Worm (Caenorhabditis elegans) whole organism, L2 larva: ENCODE results near the gene K02E10.5.
A peak's percentile ranks its signal among the peaks of the same experiment; 100 is the strongest.

Experiments used
- C34F6.9 ChIP-seq: fragments of 150-350 bp; optimal IDR thresholded peaks from 2 replicates; lab custom pipeline; 2014; ENCODE audit warnings: missing biosample characterization, missing genetic modification characterization
- R02D3.7 ChIP-seq: fragments of 150-350 bp; optimal IDR thresholded peaks from 2 replicates; lab custom pipeline; 2014; ENCODE audit warnings: missing biosample characterization, missing genetic modification characterization
- ZK546.5 ChIP-seq: sonication (generic microtip); optimal IDR thresholded peaks from 2 replicates; lab custom pipeline; 2017; ENCODE audit warnings: missing biosample characterization, missing genetic modification characterization
- aly-2 ChIP-seq: fragments of 150-350 bp; optimal IDR thresholded peaks from 2 replicates; lab custom pipeline; 2014; ENCODE audit warnings: missing biosample characterization, missing genetic modification characterization
- blmp-1 ChIP-seq: sonication (generic microtip); optimal IDR thresholded peaks from 2 replicates; lab custom pipeline; 2017; ENCODE audit warnings: missing genetic modification characterization, mild to moderate bottlenecking, missing compliant biosample characterization, antibody characterized with exemption, moderate library complexity; ENCODE audit not compliant: insufficient read depth
- ceh-16 ChIP-seq: fragments of 150-350 bp; optimal IDR thresholded peaks from 2 replicates; lab custom pipeline; 2014; ENCODE audit warnings: missing biosample characterization, missing genetic modification characterization
- crh-2 ChIP-seq: sonication (generic microtip); optimal IDR thresholded peaks from 2 replicates; lab custom pipeline; 2017; ENCODE audit warnings: missing biosample characterization, missing genetic modification characterization
- egl-27 ChIP-seq: sonication (generic microtip); optimal IDR thresholded peaks from 3 replicates; lab custom pipeline; 2017; ENCODE audit warnings: missing biosample characterization, missing genetic modification reagents, missing genetic modification characterization
- elt-1 ChIP-seq: fragments of 150-350 bp; optimal IDR thresholded peaks from 2 replicates; lab custom pipeline; 2014; ENCODE audit warnings: missing biosample characterization, missing genetic modification characterization
- elt-3 ChIP-seq: sonication (generic microtip); optimal IDR thresholded peaks from 2 replicates; lab custom pipeline; 2017; ENCODE audit warnings: missing biosample characterization, missing genetic modification characterization
- lin-11 ChIP-seq: fragments of 150-350 bp; sonication (generic microtip); optimal IDR thresholded peaks from 2 replicates; lab custom pipeline; 2014; ENCODE audit warnings: missing biosample characterization, missing genetic modification characterization, inconsistent platforms, mixed read lengths
- lin-39 ChIP-seq: fragments of 150-350 bp; optimal IDR thresholded peaks from 2 replicates; lab custom pipeline; 2014; ENCODE audit warnings: missing biosample characterization, missing genetic modification reagents, missing genetic modification characterization
- mab-5 ChIP-seq: fragments of 150-350 bp; optimal IDR thresholded peaks from 2 replicates; lab custom pipeline; 2014; ENCODE audit warnings: missing biosample characterization, missing genetic modification characterization
- nhr-10 ChIP-seq: sonication (generic microtip); optimal IDR thresholded peaks from 2 replicates; lab custom pipeline; 2017; ENCODE audit warnings: missing biosample characterization, missing genetic modification characterization
- nhr-11 ChIP-seq: fragments of 150-350 bp; optimal IDR thresholded peaks from 2 replicates; lab custom pipeline; 2014; ENCODE audit warnings: missing biosample characterization, missing genetic modification characterization
- nhr-12 ChIP-seq: fragments of 150-350 bp; optimal IDR thresholded peaks from 2 replicates; lab custom pipeline; 2014; ENCODE audit warnings: missing biosample characterization, missing genetic modification characterization
- nhr-21 ChIP-seq: fragments of 150-350 bp; optimal IDR thresholded peaks from 2 replicates; lab custom pipeline; 2014; ENCODE audit warnings: missing biosample characterization, missing genetic modification characterization
- nhr-23 ChIP-seq: fragments of 150-350 bp; optimal IDR thresholded peaks from 2 replicates; lab custom pipeline; 2014; ENCODE audit warnings: missing biosample characterization, missing genetic modification reagents, missing genetic modification characterization
- nhr-237 ChIP-seq: fragments of 150-350 bp; optimal IDR thresholded peaks from 2 replicates; lab custom pipeline; 2014; ENCODE audit warnings: missing biosample characterization, missing genetic modification characterization
- nhr-25 ChIP-seq: fragments of 150-350 bp; sonication (generic microtip); optimal IDR thresholded peaks from 3 replicates; lab custom pipeline; 2014; ENCODE audit warnings: missing biosample characterization, missing genetic modification characterization
- nhr-6 ChIP-seq: fragments of 150-350 bp; optimal IDR thresholded peaks from 2 replicates; lab custom pipeline; 2014; ENCODE audit warnings: missing biosample characterization, missing genetic modification characterization
- nhr-77 ChIP-seq: fragments of 150-350 bp; optimal IDR thresholded peaks from 2 replicates; lab custom pipeline; 2014; ENCODE audit warnings: missing biosample characterization, missing genetic modification characterization
- sem-4 ChIP-seq: fragments of 150-350 bp; optimal IDR thresholded peaks from 2 replicates; lab custom pipeline; 2014; ENCODE audit warnings: missing biosample characterization, missing genetic modification reagents, missing genetic modification characterization
- skn-1 ChIP-seq: sonication (generic microtip); optimal IDR thresholded peaks from 2 replicates; lab custom pipeline; 2017; ENCODE audit warnings: missing biosample characterization, missing genetic modification characterization
- sma-9 ChIP-seq, 2 experiments: fragments of 150-350 bp in 1 of 2; sonication (generic microtip) in 1 of 2; optimal IDR thresholded peaks; 2 replicates each; lab custom pipeline; 2014 to 2016; ENCODE audit warnings: missing genetic modification characterization in 2 of 2, mild to moderate bottlenecking in 1 of 2, missing biosample characterization in 1 of 2, missing compliant biosample characterization in 1 of 2, missing genetic modification reagents in 1 of 2, moderate library complexity in 1 of 2
- unc-55 ChIP-seq: fragments of 150-350 bp; sonication (generic microtip); optimal IDR thresholded peaks from 3 replicates; lab custom pipeline; 2014; ENCODE audit warnings: missing biosample characterization, missing genetic modification reagents, missing genetic modification characterization
- unc-62 ChIP-seq: fragments of 150-350 bp; optimal IDR thresholded peaks from 2 replicates; lab custom pipeline; 2014; ENCODE audit warnings: missing biosample characterization, missing genetic modification reagents, missing genetic modification characterization
- zag-1 ChIP-seq: fragments of 150-350 bp; optimal IDR thresholded peaks from 2 replicates; lab custom pipeline; 2014; ENCODE audit warnings: missing biosample characterization, missing genetic modification characterization
- ztf-1 ChIP-seq: fragments of 200-800 bp; sonication (Bioruptor generic); conservative IDR thresholded peaks from 2 replicates; pipeline ENCODE4 v1.3.6; 2022; ENCODE audit warnings: missing genetic modification characterization, missing compliant biosample characterization
- ztf-11 ChIP-seq: sonication (generic microtip); optimal IDR thresholded peaks from 2 replicates; lab custom pipeline; 2017; ENCODE audit warnings: missing biosample characterization, missing genetic modification characterization
- ztf-4 ChIP-seq: fragments of 150-350 bp; optimal IDR thresholded peaks from 2 replicates; lab custom pipeline; 2014; ENCODE audit warnings: missing biosample characterization, missing genetic modification characterization

K02E10.5 gene

DNA sequence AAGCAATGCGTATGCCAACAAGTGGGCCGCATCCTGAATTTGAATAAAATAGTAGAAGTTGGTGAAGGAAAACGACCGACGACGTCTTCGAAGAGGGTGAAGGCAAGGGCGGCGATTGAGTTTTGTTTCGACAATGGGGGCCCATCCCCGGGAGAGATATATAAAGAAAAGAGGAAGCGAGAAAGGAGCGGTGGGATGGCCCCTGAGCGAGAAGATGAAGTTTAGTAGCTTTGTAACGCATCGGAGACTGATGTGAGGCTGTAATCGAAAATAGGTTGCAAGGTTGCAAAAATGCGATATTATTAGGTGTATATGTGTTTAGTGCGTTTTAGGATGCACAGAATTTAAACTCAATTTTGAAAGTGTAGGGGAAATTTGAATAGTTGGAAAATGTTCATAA, 43.9 kb upstream of the K02E10.5 start:
- no peak for TF ChIP-seq sem-4 (tag; lab: Kevin White, UChicago)
- no peak for TF ChIP-seq sma-9 (GFP tag; optimal IDR thresholded peaks at IDR 0.05; lab: Kevin White, UChicago)
- no peak for TF ChIP-seq sma-9 (tag; optimal IDR thresholded peaks at IDR 0.05; lab: Kevin White, UChicago)
- TF ChIP-seq nhr-25 (tag; lab: Kevin White, UChicago): no peak
- no peak for TF ChIP-seq ztf-11 (tag; lab: Kevin White, UChicago)
- no peak for TF ChIP-seq crh-2 (tag; lab: Kevin White, UChicago)
- TF ChIP-seq skn-1: no peak
- TF ChIP-seq ztf-1 (GFP tag; lab: Robert Waterston, UW): no peak
- no peak for TF ChIP-seq elt-1 (tag; lab: Kevin White, UChicago)
- TF ChIP-seq nhr-23 (tag; lab: Kevin White, UChicago): no peak
- no peak for TF ChIP-seq aly-2 (tag; lab: Kevin White, UChicago)

DNA sequence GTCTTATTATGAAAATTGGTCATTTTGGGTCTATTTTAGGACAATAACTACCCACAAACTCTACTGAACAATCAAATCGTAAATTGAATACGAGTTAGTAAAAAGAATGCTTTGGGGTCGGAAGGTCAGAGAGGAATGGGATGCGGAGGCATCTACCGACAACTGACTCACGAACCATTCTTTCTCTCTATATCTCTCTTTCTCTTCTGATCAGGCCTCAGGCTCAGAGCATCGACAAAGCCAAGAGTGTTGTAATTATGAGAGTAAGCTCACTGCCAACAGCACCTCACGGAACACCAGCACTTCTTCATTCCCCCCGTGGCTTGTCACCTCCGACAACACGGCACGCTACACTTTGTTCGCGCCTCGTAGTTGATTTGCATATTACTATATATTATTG, 41.7 kb upstream of the K02E10.5 start:
- TF ChIP-seq egl-27 (tag; lab: Kevin White, UChicago): no peak
- TF ChIP-seq nhr-6 (tag; lab: Kevin White, UChicago): no peak
- TF ChIP-seq nhr-21 (tag; lab: Kevin White, UChicago): no peak
- no peak for TF ChIP-seq sem-4 (tag; lab: Kevin White, UChicago)
- TF ChIP-seq ztf-11 (tag; lab: Kevin White, UChicago): no peak
- TF ChIP-seq R02D3.7 (tag; lab: Kevin White, UChicago): no peak
- no peak for TF ChIP-seq nhr-10 (tag; lab: Kevin White, UChicago)
- TF ChIP-seq nhr-237 (tag; lab: Kevin White, UChicago): no peak
- no peak for TF ChIP-seq elt-3
- no peak for TF ChIP-seq blmp-1

DNA sequence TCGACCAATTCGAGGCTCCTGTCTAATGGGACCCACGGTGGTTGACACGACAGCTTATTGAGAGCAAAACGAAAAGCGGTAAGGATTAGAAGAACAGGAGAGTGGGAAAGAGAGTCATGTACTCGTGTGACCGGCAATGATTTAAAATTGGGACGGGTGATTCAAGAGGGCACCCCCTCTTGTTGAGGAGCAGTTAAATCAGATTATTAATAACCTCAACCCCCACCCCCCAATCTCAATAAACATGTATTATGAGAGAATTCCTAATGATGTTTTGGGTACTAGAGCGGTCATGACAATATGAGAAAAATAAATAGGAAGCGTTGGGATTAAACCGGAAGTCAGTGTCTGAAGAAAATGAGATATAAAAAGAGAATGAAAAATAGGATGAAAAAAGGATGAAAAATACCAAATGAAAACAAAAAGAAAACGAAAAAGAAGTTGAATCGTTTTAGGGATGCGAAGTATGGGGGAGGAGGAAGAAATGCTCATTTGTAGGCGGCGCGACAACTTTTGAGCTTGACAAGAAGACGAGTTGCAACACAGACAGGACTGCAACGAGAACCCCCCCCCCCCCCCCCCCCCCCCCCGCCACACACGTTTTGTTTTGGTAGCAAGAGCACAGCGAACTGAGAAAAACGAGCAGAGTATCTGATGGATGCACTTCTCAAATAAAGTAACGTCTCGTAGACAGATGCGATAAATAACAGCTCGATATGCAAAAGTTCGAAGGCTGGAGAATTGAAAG, 38.4 kb upstream of the K02E10.5 start:
- TF ChIP-seq unc-62 (GFP tag; lab: Kevin White, UChicago): no peak
- peak; percentile 13 for TF ChIP-seq unc-55 (GFP tag; lab: Kevin White, UChicago)

DNA sequence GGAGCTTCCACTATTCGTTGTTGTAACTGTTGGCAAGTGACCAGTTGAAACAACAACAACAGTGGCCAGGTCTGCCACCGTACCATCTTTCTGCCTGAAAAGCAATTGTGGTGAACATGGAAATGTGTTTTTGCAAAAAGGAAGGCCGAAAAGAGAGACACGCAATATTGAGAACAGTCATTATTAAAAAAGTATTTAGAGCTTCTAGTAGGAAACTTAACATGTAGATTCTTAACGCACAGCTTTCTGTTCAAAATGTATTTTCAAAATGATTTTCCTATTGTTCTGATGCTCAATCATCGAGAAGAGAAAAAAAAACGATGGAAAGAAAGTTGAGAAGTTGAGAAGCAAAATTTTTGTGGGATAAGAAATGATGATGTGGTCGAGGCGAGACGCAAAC, 36.5 kb upstream of the K02E10.5 start, which contains the start of gene syg-1:
Gene syg-1, minus strand, starts transcription at position 101 of the 400 bp plus-strand sequence.
- TF ChIP-seq nhr-77 (tag; lab: Kevin White, UChicago) (no peak), nhr-6 (tag; lab: Kevin White, UChicago) (no peak), lin-39 (no peak), nhr-10 (tag; lab: Kevin White, UChicago) (no peak), ceh-16 (tag; lab: Kevin White, UChicago) (no peak), C34F6.9 (tag; lab: Kevin White, UChicago) (no peak), nhr-11 (tag; lab: Kevin White, UChicago) (no peak), lin-11 (tag; lab: Kevin White, UChicago) (no peak), ztf-1 (GFP tag; lab: Robert Waterston, UW) (no peak), ztf-4 (tag; lab: Kevin White, UChicago) (no peak), elt-3 (no peak), zag-1 (tag; lab: Kevin White, UChicago) (no peak), elt-1 (tag; lab: Kevin White, UChicago) (no peak), ZK546.5 (tag; lab: Kevin White, UChicago) (no peak), mab-5 (tag; lab: Kevin White, UChicago) (no peak), nhr-12 (tag; lab: Kevin White, UChicago) (no peak)

ce11 chrX:2513667-2514198, 35.0 kb upstream of the K02E10.5 start:
- TF ChIP-seq nhr-6 (tag; lab: Kevin White, UChicago) (no peak), egl-27 (tag; lab: Kevin White, UChicago) (no peak), ztf-4 (tag; lab: Kevin White, UChicago) (no peak), zag-1 (tag; lab: Kevin White, UChicago) (no peak), lin-11 (tag; lab: Kevin White, UChicago) (no peak), nhr-11 (tag; lab: Kevin White, UChicago) (no peak)
